Worm (Caenorhabditis elegans): ENCODE results near the gene F53C3.1.

- TF ChIP-seq ref-1 (GFP tag; conservative IDR thresholded peaks at IDR 0.05) (no peak), tab-1 (GFP tag; IDR thresholded peaks at IDR 0.05) (no peak), ztf-29 (GFP tag; IDR thresholded peaks at IDR 0.05) (no peak), ztf-23 (GFP tag; IDR thresholded peaks at IDR 0.05) (no peak)
Measured at ce11 chrII:3931230-3931629, 19.4 kb downstream of the F53C3.1 start.
